Worm (Caenorhabditis elegans): Measurements from ENCODE around the gene F21H12.3.

ce11 chrII:6097441-6097840 lies 14.7 kb downstream of the F21H12.3 start, which contains the start of the genes tpp-2 and rbbp-5:
- TF ChIP-seq dao-5 (tag; optimal IDR thresholded peaks at IDR 0.05) (no peak), W03F9.2 (tag; optimal IDR thresholded peaks at IDR 0.05) (no peak)
